Fruit fly (Drosophila melanogaster) whole organism, wandering third instar larva: Measurements from ENCODE around the gene CG45263.

Experiments used
- CG9705 ChIP-seq: fragments of 200-800 bp; sonication (Bioruptor generic); optimal IDR thresholded peaks from 2 replicates; lab custom pipeline; 2018; ENCODE audit warnings: missing biosample characterization, mild to moderate bottlenecking, missing genetic modification characterization
- Hnf4 ChIP-seq: fragments of 200-800 bp; sonication (Bioruptor generic); optimal IDR thresholded peaks from 2 replicates; lab custom pipeline; 2016; ENCODE audit warnings: missing biosample characterization, mild to moderate bottlenecking, missing genetic modification characterization
- Myc ChIP-seq: fragments of >200 bp; optimal IDR thresholded peaks from 2 replicates; lab custom pipeline; 2017
- OdsH ChIP-seq: fragments of 200-800 bp; sonication (Bioruptor generic); optimal IDR thresholded peaks from 2 replicates; lab custom pipeline; 2016; ENCODE audit warnings: missing biosample characterization, mild to moderate bottlenecking, missing genetic modification characterization
- Vsx2 ChIP-seq: fragments of 200-300, 225-300 bp; sonication (Bioruptor generic); optimal IDR thresholded peaks from 2 replicates; lab custom pipeline; 2018; ENCODE audit warnings: missing biosample characterization, missing genetic modification characterization; ENCODE audit not compliant: partially characterized antibody
- jim ChIP-seq: fragments of 175-275, 200-325 bp; sonication (Bioruptor generic); optimal IDR thresholded peaks from 2 replicates; lab custom pipeline; 2016; ENCODE audit warnings: missing biosample characterization, mild to moderate bottlenecking, missing genetic modification characterization
- pan ChIP-seq: fragments of >200 bp; optimal IDR thresholded peaks from 2 replicates; lab custom pipeline; 2017
- psq ChIP-seq: fragments of 200-800 bp; sonication (Bioruptor generic); optimal IDR thresholded peaks from 3 replicates; lab custom pipeline; 2017; ENCODE audit warnings: missing biosample characterization, mild to moderate bottlenecking, missing genetic modification characterization, moderate library complexity
- tai ChIP-seq: sonication (Bioruptor generic); optimal IDR thresholded peaks from 2 replicates; lab custom pipeline; 2016; ENCODE audit warnings: missing biosample characterization, missing genetic modification characterization

dm6 chr3R:8448943-8449342, 28.5 kb downstream of the CG45263 start:
- TF ChIP-seq OdsH (GFP tag; lab: Kevin White, UChicago) (no peak), pan (no peak), Myc (lab: Kevin White, UChicago) (no peak), jim (GFP tag; lab: Kevin White, UChicago) (no peak), Vsx2 (GFP tag; lab: Kevin White, UChicago) (no peak), CG9705 (no peak), Hnf4 (GFP tag; lab: Kevin White, UChicago) (no peak), psq (GFP tag; lab: Kevin White, UChicago) (no peak), tai (GFP tag; lab: Kevin White, UChicago) (no peak)
